Worm (Caenorhabditis elegans): Measurements from ENCODE around the gene mrps-18.C.

The mrps-18.C gene

ce11 chrII:6782738-6783163 lies 46.7 kb downstream of the mrps-18.C start (continued):
- TF ChIP-seq sma-3 (GFP tag; optimal IDR thresholded peaks at IDR 0.05) (peak; percentile 22), aly-2 (tag; optimal IDR thresholded peaks at IDR 0.05) (no peak), fos-1 (tag; optimal IDR thresholded peaks at IDR 0.05) (peak; percentile 8), C34F6.9 (tag; optimal IDR thresholded peaks at IDR 0.05) (peak; percentile 96), nhr-10 (tag; optimal IDR thresholded peaks at IDR 0.05) (no peak), nhr-77 (tag; optimal IDR thresholded peaks at IDR 0.05) (no peak), nhr-21 (tag; optimal IDR thresholded peaks at IDR 0.05) (no peak), ama-1 (optimal IDR thresholded peaks at IDR 0.05) (no peak), nhr-12 (tag; optimal IDR thresholded peaks at IDR 0.05) (no peak)

DNA sequence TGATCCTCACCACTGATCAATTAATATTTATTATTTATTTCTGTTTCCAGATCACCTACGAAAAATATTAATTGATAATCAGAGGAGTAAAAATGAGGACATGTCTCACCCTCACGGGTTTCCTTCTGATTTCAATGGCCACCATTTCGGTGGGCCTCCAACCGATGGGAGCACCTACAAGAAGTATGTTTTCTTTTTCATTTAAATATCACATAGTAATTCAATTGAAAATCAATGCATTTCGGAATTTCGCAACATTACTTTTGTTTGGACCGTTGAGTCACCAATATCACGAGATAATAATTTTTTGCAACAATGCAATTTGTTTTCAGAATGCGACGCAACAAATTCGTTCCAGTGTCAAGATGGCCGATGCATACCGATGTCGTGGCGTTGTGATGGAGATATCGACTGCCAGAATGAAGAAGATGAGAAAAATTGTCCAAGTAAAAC lies 47.4 kb downstream of the mrps-18.C start, which contains the start of gene gldi-2:
Gene gldi-2, plus strand, starts transcription at position 51 of the 453 bp plus-strand sequence.
- TF ChIP-seq nhr-25 (tag; optimal IDR thresholded peaks at IDR 0.05) (no peak), lin-13 (GFP tag; optimal IDR thresholded peaks at IDR 0.05) (no peak), sem-4 (tag; optimal IDR thresholded peaks at IDR 0.05) (no peak), nhr-12 (tag; optimal IDR thresholded peaks at IDR 0.05) (no peak), mbf-1 (tag; optimal IDR thresholded peaks at IDR 0.05) (no peak), blmp-1 (tag; optimal IDR thresholded peaks at IDR 0.05; ENCODE audit: insufficient read depth) (no peak), R02D3.7 (tag; optimal IDR thresholded peaks at IDR 0.05) (no peak), ama-1 (optimal IDR thresholded peaks at IDR 0.05) (no peak)
